Worm (Caenorhabditis elegans) whole organism, late embryonic: ENCODE results near the gene K10C2.14.

Experiments used
- C08G9.2 ChIP-seq: sonication (generic microtip); optimal IDR thresholded peaks from 2 replicates; lab custom pipeline; 2016; ENCODE audit warnings: mild to moderate bottlenecking, missing genetic modification characterization, moderate library complexity, missing compliant biosample characterization
- F13H6.1 ChIP-seq: sonication (generic microtip); optimal IDR thresholded peaks from 2 replicates; lab custom pipeline; 2016; ENCODE audit warnings: missing genetic modification characterization, missing compliant biosample characterization
- K02D7.2 ChIP-seq: sonication (generic microtip); optimal IDR thresholded peaks from 2 replicates; lab custom pipeline; 2017; ENCODE audit warnings: mild to moderate bottlenecking, missing genetic modification characterization, missing compliant biosample characterization
- Y22D7AL.16 ChIP-seq: sonication (generic microtip); optimal IDR thresholded peaks from 2 replicates; lab custom pipeline; 2016; ENCODE audit warnings: missing genetic modification characterization, missing compliant biosample characterization
- ama-1 ChIP-seq: fragments of 150-350 bp; optimal IDR thresholded peaks from 2 replicates; lab custom pipeline; 2014
- ceh-14 ChIP-seq: sonication (generic microtip); optimal IDR thresholded peaks from 2 replicates; lab custom pipeline; 2016; ENCODE audit warnings: missing genotype, missing genetic modification characterization, missing compliant biosample characterization
- ceh-19 ChIP-seq: fragments of 200-800 bp; sonication (Bioruptor generic); optimal IDR thresholded peaks from 2 replicates; lab custom pipeline; 2018; ENCODE audit warnings: mild to moderate bottlenecking, missing genetic modification characterization, missing compliant biosample characterization
- ceh-2 ChIP-seq: sonication (generic microtip); optimal IDR thresholded peaks from 2 replicates; lab custom pipeline; 2016; ENCODE audit warnings: missing genotype, missing genetic modification characterization, missing compliant biosample characterization
- ceh-22 ChIP-seq: sonication (generic microtip); optimal IDR thresholded peaks from 2 replicates; lab custom pipeline; 2017; ENCODE audit warnings: missing biosample characterization, missing genetic modification characterization
- ceh-30 ChIP-seq: fragments of 150-350 bp; optimal IDR thresholded peaks from 2 replicates; lab custom pipeline; 2014; ENCODE audit warnings: missing biosample characterization, missing genetic modification characterization
- ceh-48 ChIP-seq: sonication (generic microtip); optimal IDR thresholded peaks from 2 replicates; lab custom pipeline; 2016; ENCODE audit warnings: missing genetic modification characterization, inconsistent platforms, missing compliant biosample characterization
- che-1 ChIP-seq: sonication (generic microtip); optimal IDR thresholded peaks from 2 replicates; lab custom pipeline; 2016; ENCODE audit warnings: mild to moderate bottlenecking, missing genetic modification characterization, missing compliant biosample characterization
- dmd-4 ChIP-seq: sonication (generic microtip); optimal IDR thresholded peaks from 2 replicates; lab custom pipeline; 2016; ENCODE audit warnings: borderline replicate concordance, missing genetic modification characterization, missing compliant biosample characterization
- dve-1 ChIP-seq: sonication (generic microtip); optimal IDR thresholded peaks from 2 replicates; lab custom pipeline; 2017; ENCODE audit warnings: antibody characterized with exemption, mild to moderate bottlenecking, missing genetic modification characterization, missing compliant biosample characterization
- elt-2 ChIP-seq: sonication (generic microtip); optimal IDR thresholded peaks from 2 replicates; lab custom pipeline; 2016; ENCODE audit warnings: missing genetic modification reagents, missing genetic modification characterization, missing compliant biosample characterization
- elt-4 ChIP-seq: sonication (generic microtip); optimal IDR thresholded peaks from 2 replicates; lab custom pipeline; 2016; ENCODE audit warnings: missing genetic modification characterization, missing compliant biosample characterization
- fax-1 ChIP-seq: sonication (generic microtip); optimal IDR thresholded peaks from 2 replicates; lab custom pipeline; 2016; ENCODE audit warnings: missing genotype, missing genetic modification characterization, missing compliant biosample characterization
- fkh-10 ChIP-seq: fragments of 150-350 bp; optimal IDR thresholded peaks from 2 replicates; lab custom pipeline; 2014; ENCODE audit warnings: missing biosample characterization, missing genetic modification reagents, missing genetic modification characterization
- gmeb-2 ChIP-seq: sonication (generic microtip); optimal IDR thresholded peaks from 2 replicates; lab custom pipeline; 2016; ENCODE audit warnings: missing genetic modification characterization, inconsistent platforms, missing compliant biosample characterization
- hlh-13 ChIP-seq: fragments of 200-800 bp; sonication (Bioruptor generic); optimal IDR thresholded peaks from 2 replicates; lab custom pipeline; 2018; ENCODE audit warnings: mild to moderate bottlenecking, missing genetic modification characterization, missing compliant biosample characterization
- hlh-30 ChIP-seq: sonication (generic microtip); optimal IDR thresholded peaks from 2 replicates; lab custom pipeline; 2017; ENCODE audit warnings: antibody characterized with exemption, missing genetic modification characterization, missing compliant biosample characterization; ENCODE audit not compliant: insufficient read depth
- hlh-6 ChIP-seq: sonication (generic microtip); optimal IDR thresholded peaks from 2 replicates; lab custom pipeline; 2016; ENCODE audit warnings: missing genotype, missing genetic modification characterization, missing compliant biosample characterization
- hlh-8 ChIP-seq: sonication (generic microtip); optimal IDR thresholded peaks from 2 replicates; lab custom pipeline; 2016; ENCODE audit warnings: missing genotype, missing genetic modification characterization, missing compliant biosample characterization
- madf-2 ChIP-seq: sonication (generic microtip); optimal IDR thresholded peaks from 2 replicates; lab custom pipeline; 2017; ENCODE audit warnings: missing genetic modification characterization, missing compliant biosample characterization
- nfya-1 ChIP-seq: sonication (generic microtip); optimal IDR thresholded peaks from 2 replicates; lab custom pipeline; 2017; ENCODE audit warnings: missing genetic modification characterization, mild to moderate bottlenecking, missing compliant biosample characterization, antibody characterized with exemption, moderate library complexity
- nhr-232 ChIP-seq: sonication (generic microtip); optimal IDR thresholded peaks from 2 replicates; lab custom pipeline; 2016; ENCODE audit warnings: missing genetic modification characterization, missing compliant biosample characterization
- npax-4 ChIP-seq: sonication (generic microtip); optimal IDR thresholded peaks from 2 replicates; lab custom pipeline; 2016; ENCODE audit warnings: missing genetic modification characterization, missing compliant biosample characterization
- odd-2 ChIP-seq: sonication (generic microtip); optimal IDR thresholded peaks from 2 replicates; lab custom pipeline; 2017; ENCODE audit warnings: antibody characterized with exemption, mild to moderate bottlenecking, missing genetic modification characterization, missing compliant biosample characterization
- pag-3 ChIP-seq: sonication (generic microtip); optimal IDR thresholded peaks from 2 replicates; lab custom pipeline; 2016; ENCODE audit warnings: missing compliant biosample characterization, missing genetic modification characterization, borderline replicate concordance
- pax-1 ChIP-seq: fragments of 150-350 bp; optimal IDR thresholded peaks from 2 replicates; lab custom pipeline; 2014; ENCODE audit warnings: missing biosample characterization, missing genetic modification characterization
- pha-2 ChIP-seq: sonication (generic microtip); optimal IDR thresholded peaks from 2 replicates; lab custom pipeline; 2017; ENCODE audit warnings: mild to moderate bottlenecking, missing genetic modification characterization, missing compliant biosample characterization
- pros-1 ChIP-seq: fragments of 150-350 bp; optimal IDR thresholded peaks from 2 replicates; lab custom pipeline; 2014; ENCODE audit warnings: missing biosample characterization, missing genetic modification reagents, missing genetic modification characterization
- ref-2 ChIP-seq: sonication (generic microtip); optimal IDR thresholded peaks from 2 replicates; lab custom pipeline; 2016; ENCODE audit warnings: missing genetic modification characterization, missing compliant biosample characterization
- sox-2 ChIP-seq: fragments of 200-800 bp; sonication (Bioruptor generic); IDR thresholded peaks from 2 replicates; pipeline ENCODE4 v1.3.6; 2022; ENCODE audit warnings: missing genetic modification reagents, missing genetic modification characterization, missing compliant biosample characterization
- syd-9 ChIP-seq: sonication (generic microtip); optimal IDR thresholded peaks from 2 replicates; lab custom pipeline; 2016; ENCODE audit warnings: mild to moderate bottlenecking, missing genetic modification characterization, moderate library complexity, missing compliant biosample characterization
- ttx-3 ChIP-seq: sonication (generic microtip); optimal IDR thresholded peaks from 2 replicates; lab custom pipeline; 2016; ENCODE audit warnings: missing genetic modification reagents, missing genetic modification characterization, missing compliant biosample characterization
- unc-55 ChIP-seq: sonication (generic microtip); optimal IDR thresholded peaks from 2 replicates; lab custom pipeline; 2017; ENCODE audit warnings: missing biosample characterization, missing genetic modification reagents, missing genetic modification characterization

The K10C2.14 gene

ce11 chrX:6408286-6408685, 32.1 kb downstream of the K10C2.14 start:
- no peak for TF ChIP-seq odd-2 (tag; lab: Kevin White, UChicago)
- peak; percentile 28 for TF ChIP-seq elt-2 (tag; lab: Kevin White, UChicago)

- no peak for TF ChIP-seq ceh-2 (tag; lab: Kevin White, UChicago)
- no peak for TF ChIP-seq hlh-30 (tag; lab: Kevin White, UChicago)
- TF ChIP-seq elt-4 (tag; lab: Kevin White, UChicago): no peak
- no peak for TF ChIP-seq madf-2 (tag; lab: Kevin White, UChicago)
- no peak for TF ChIP-seq che-1
- no peak for TF ChIP-seq pag-3 (tag; lab: Kevin White, UChicago)
- TF ChIP-seq pros-1 (tag; lab: Kevin White, UChicago): no peak
- no peak for TF ChIP-seq fax-1 (tag; lab: Kevin White, UChicago)
- no peak for TF ChIP-seq pax-1
- no peak for TF ChIP-seq ceh-14 (tag; lab: Kevin White, UChicago)
- no peak for TF ChIP-seq dve-1
- TF ChIP-seq fkh-10 (GFP tag; lab: Kevin White, UChicago): no peak
- TF ChIP-seq unc-55: no peak
- no peak for TF ChIP-seq ceh-48 (tag; lab: Kevin White, UChicago)
- TF ChIP-seq ama-1: no peak
- no peak for TF ChIP-seq sox-2 (GFP tag; lab: Robert Waterston, UW)
- no peak for TF ChIP-seq hlh-6 (tag; lab: Kevin White, UChicago)
- no peak for TF ChIP-seq gmeb-2 (tag; lab: Kevin White, UChicago)
Observed at ce11 chrX:6407805-6408204, 32.6 kb downstream of the K10C2.14 start.

- TF ChIP-seq fkh-10 (GFP tag; lab: Kevin White, UChicago): no peak
- TF ChIP-seq sox-2 (GFP tag; lab: Robert Waterston, UW): no peak
- no peak for TF ChIP-seq pha-2 (tag; lab: Kevin White, UChicago)
- TF ChIP-seq madf-2 (tag; lab: Kevin White, UChicago): no peak
- TF ChIP-seq ref-2 (tag; lab: Kevin White, UChicago): no peak
- no peak for TF ChIP-seq dmd-4 (tag; lab: Kevin White, UChicago)
- no peak for TF ChIP-seq C08G9.2 (tag; lab: Kevin White, UChicago)
- no peak for TF ChIP-seq fax-1 (tag; lab: Kevin White, UChicago)
- TF ChIP-seq ceh-19 (GFP tag; lab: Kevin White, UChicago): no peak
- no peak for TF ChIP-seq ttx-3 (tag; lab: Kevin White, UChicago)
- no peak for TF ChIP-seq ceh-30
- no peak for TF ChIP-seq hlh-13 (GFP tag; lab: Kevin White, UChicago)
- no peak for TF ChIP-seq hlh-8 (tag; lab: Kevin White, UChicago)
- TF ChIP-seq nfya-1: no peak
- TF ChIP-seq npax-4: no peak
- TF ChIP-seq pros-1 (tag; lab: Kevin White, UChicago): no peak
- TF ChIP-seq syd-9 (tag; lab: Kevin White, UChicago): no peak
- TF ChIP-seq K02D7.2 (tag; lab: Kevin White, UChicago): no peak
- TF ChIP-seq ceh-22 (tag; lab: Kevin White, UChicago): no peak
- TF ChIP-seq F13H6.1 (tag; lab: Kevin White, UChicago): no peak
Observed at ce11 chrX:6405905-6406304, 34.5 kb downstream of the K10C2.14 start.

- TF ChIP-seq ceh-30 (no peak), gmeb-2 (tag; lab: Kevin White, UChicago) (no peak), ceh-48 (tag; lab: Kevin White, UChicago) (no peak), nhr-232 (tag; lab: Kevin White, UChicago) (no peak), hlh-8 (tag; lab: Kevin White, UChicago) (no peak), Y22D7AL.16 (tag; lab: Kevin White, UChicago) (no peak), hlh-6 (tag; lab: Kevin White, UChicago) (no peak), K02D7.2 (tag; lab: Kevin White, UChicago) (no peak), hlh-30 (tag; lab: Kevin White, UChicago) (no peak)
Observed at ce11 chrX:6403122-6403521, 37.2 kb downstream of the K10C2.14 start, which contains the start of gene glt-4. glt-4 (plus strand) TSS chrX:6403422.
